Worm (Caenorhabditis elegans) whole organism, midembryonic: ENCODE measurements around the gene best-14.

ENCODE experiments used
- T22C8.4 ChIP-seq: fragments of 200-800 bp; sonication (Bioruptor generic); IDR thresholded peaks from 2 replicates; pipeline ENCODE4 v1.3.6; 2022; ENCODE audit warnings: missing genetic modification characterization, missing compliant biosample characterization
- cog-1 ChIP-seq: sonication (generic microtip); optimal IDR thresholded peaks from 2 replicates; lab custom pipeline; 2016; ENCODE audit warnings: missing genetic modification characterization, missing compliant biosample characterization
- klf-2 ChIP-seq: fragments of 200-800 bp; sonication (Bioruptor generic); conservative IDR thresholded peaks from 2 replicates; pipeline ENCODE4 v1.3.6; 2022; ENCODE audit warnings: missing genetic modification reagents, missing genetic modification characterization, missing compliant biosample characterization
- med-1 ChIP-seq: sonication (generic microtip); optimal IDR thresholded peaks from 2 replicates; lab custom pipeline; 2017; ENCODE audit warnings: missing genetic modification characterization, mild to moderate bottlenecking, missing compliant biosample characterization, antibody characterized with exemption, missing genetic modification reagents; ENCODE audit not compliant: insufficient read depth
- ref-1 ChIP-seq: fragments of 200-800 bp; sonication (Bioruptor generic); conservative IDR thresholded peaks from 2 replicates; pipeline ENCODE4 v1.3.6; 2022; ENCODE audit warnings: missing genetic modification reagents, missing genetic modification characterization, missing compliant biosample characterization
- tab-1 ChIP-seq: fragments of 200-800 bp; sonication (Bioruptor generic); IDR thresholded peaks from 2 replicates; pipeline ENCODE4 v1.3.6; 2022; ENCODE audit warnings: missing genetic modification characterization, missing compliant biosample characterization
- ztf-23 ChIP-seq: fragments of 200-800 bp; sonication (Bioruptor generic); IDR thresholded peaks from 2 replicates; pipeline ENCODE4 v1.3.6; 2022; ENCODE audit warnings: missing genetic modification reagents, missing genetic modification characterization, missing compliant biosample characterization
- ztf-29 ChIP-seq: fragments of 200-800 bp; sonication (Bioruptor generic); IDR thresholded peaks from 2 replicates; pipeline ENCODE4 v1.3.6; 2022; ENCODE audit warnings: missing genetic modification reagents, missing genetic modification characterization, missing compliant biosample characterization

- no peak for TF ChIP-seq cog-1
- TF ChIP-seq T22C8.4 (GFP tag; lab: Robert Waterston, UW) = no peak
- no peak for TF ChIP-seq klf-2 (GFP tag; lab: Robert Waterston, UW)
- TF ChIP-seq med-1 = no peak
- TF ChIP-seq ref-1 (GFP tag; lab: Robert Waterston, UW) = no peak
- TF ChIP-seq ztf-29 = no peak
- TF ChIP-seq tab-1 (GFP tag; lab: Robert Waterston, UW) = no peak
- TF ChIP-seq ztf-23 (GFP tag; lab: Robert Waterston, UW) = no peak
Observed at ce11 chrV:10516702-10517101, 41.1 kb upstream of the best-14 start.
